Worm (Caenorhabditis elegans): ENCODE measurements around the gene Y81G3A.4.
A peak's percentile ranks its signal among the peaks of the same experiment; 100 is the strongest.

The Y81G3A.4 gene

ce11 chrII:13059196-13059595 lies 32.0 kb upstream of the Y81G3A.4 start:
- TF ChIP-seq efl-1 (optimal IDR thresholded peaks at IDR 0.05) = no peak
- peak in 1 of 2 experiments; percentile 62 for TF ChIP-seq efl-1 (GFP tag; optimal IDR thresholded peaks at IDR 0.05 in 1 of 2)
- TF ChIP-seq lin-35 (GFP tag; optimal IDR thresholded peaks at IDR 0.05) = no peak

- no peak for TF ChIP-seq nhr-77 (tag; optimal IDR thresholded peaks at IDR 0.05)
- peak; percentile 82 for TF ChIP-seq lin-14 (GFP tag; optimal IDR thresholded peaks at IDR 0.05)
- no peak for TF ChIP-seq aha-1 (tag; optimal IDR thresholded peaks at IDR 0.05)
- peak; percentile 47 for TF ChIP-seq snu-23 (GFP tag; optimal IDR thresholded peaks at IDR 0.05)
- no peak for TF ChIP-seq hlh-17 (GFP tag; optimal IDR thresholded peaks at IDR 0.05; ENCODE audit: borderline replicate concordance)
- peak; percentile 9 for TF ChIP-seq vab-15 (tag; optimal IDR thresholded peaks at IDR 0.05)
- TF ChIP-seq alr-1 (tag; optimal IDR thresholded peaks at IDR 0.05; ENCODE audit: borderline replicate concordance) = no peak
- TF ChIP-seq egl-13 (tag; optimal IDR thresholded peaks at IDR 0.05) = no peak
- peak; percentile 56 for TF ChIP-seq rnt-1 (tag; optimal IDR thresholded peaks at IDR 0.05)
- peak; percentile 17 to 44 for TF ChIP-seq lsy-2 (tag; optimal IDR thresholded peaks at IDR 0.05)
- TF ChIP-seq nhr-11 (tag; optimal IDR thresholded peaks at IDR 0.05) = no peak
- TF ChIP-seq ets-5 (GFP tag; IDR thresholded peaks at IDR 0.05) = no peak
- peak in 2 of 3 experiments; percentile 10 to 22 for TF ChIP-seq dpl-1 (GFP tag; optimal IDR thresholded peaks at IDR 0.05)
- no peak for TF ChIP-seq pax-3 (tag; optimal IDR thresholded peaks at IDR 0.05)
- TF ChIP-seq grh-1 (GFP tag; IDR thresholded peaks at IDR 0.05) = no peak
- peak; percentile 43 for TF ChIP-seq unc-130 (tag; optimal IDR thresholded peaks at IDR 0.05)
- TF ChIP-seq ama-1 (optimal IDR thresholded peaks at IDR 0.05) = no peak
- TF ChIP-seq nhr-84 (tag; optimal IDR thresholded peaks at IDR 0.05) = no peak
- 0 out of 2 replicates have a peak, but pooled peaks have one; percentile 13 for TF ChIP-seq nhr-19 (GFP tag; conservative IDR thresholded peaks at IDR 0.05)
- no peak for TF ChIP-seq unc-62 (GFP tag; optimal IDR thresholded peaks at IDR 0.05)
- TF ChIP-seq mdl-1 (tag; optimal IDR thresholded peaks at IDR 0.05) = peak in 1 of 2 experiments; percentile 10
- peak; percentile 84 for TF ChIP-seq blmp-1 (tag; optimal IDR thresholded peaks at IDR 0.05)
- peak; percentile 45 for TF ChIP-seq lin-39 (tag; optimal IDR thresholded peaks at IDR 0.05)
- no peak for TF ChIP-seq nhr-237 (tag; optimal IDR thresholded peaks at IDR 0.05)
- TF ChIP-seq nhr-76 (tag; optimal IDR thresholded peaks at IDR 0.05) = no peak
- TF ChIP-seq nhr-85 (tag) = no peak
- peak; percentile 4 for TF ChIP-seq nhr-20 (tag; optimal IDR thresholded peaks at IDR 0.05)
- peak in 1 of 6 experiments; percentile 5 for TF ChIP-seq elt-3 (tag; optimal IDR thresholded peaks at IDR 0.05)
- peak; percentile 70 for TF ChIP-seq nhr-71 (tag; optimal IDR thresholded peaks at IDR 0.05)
- TF ChIP-seq mep-1 (tag; optimal IDR thresholded peaks at IDR 0.05) = no peak
- TF ChIP-seq sox-4 (tag; optimal IDR thresholded peaks at IDR 0.05) = no peak
- peak in 1 of 2 experiments; percentile 15 for TF ChIP-seq efl-1 (optimal IDR thresholded peaks at IDR 0.05)
- TF ChIP-seq efl-1 (GFP tag; optimal IDR thresholded peaks at IDR 0.05 in 1 of 2) = peak in 1 of 2 experiments; percentile 80
- no peak for TF ChIP-seq C04F5.9 (tag; optimal IDR thresholded peaks at IDR 0.05)
- TF ChIP-seq zip-4 (GFP tag; optimal IDR thresholded peaks at IDR 0.05) = no peak
- TF ChIP-seq ceh-90 (tag; optimal IDR thresholded peaks at IDR 0.05) = no peak
These were observed 26.0 kb upstream of the Y81G3A.4 start for ce11 chrII:13065251-13065650.

- TF ChIP-seq mdl-1 (tag; optimal IDR thresholded peaks at IDR 0.05) (no peak), aly-2 (tag; optimal IDR thresholded peaks at IDR 0.05) (no peak), ceh-90 (tag; optimal IDR thresholded peaks at IDR 0.05) (no peak), nhr-71 (tag; optimal IDR thresholded peaks at IDR 0.05) (peak; percentile 53), dpl-1 (GFP tag; optimal IDR thresholded peaks at IDR 0.05) (no peak), snpc-4 (tag; optimal IDR thresholded peaks at IDR 0.05) (no peak), C34B4.2 (tag; optimal IDR thresholded peaks at IDR 0.05) (no peak), lin-39 (tag; optimal IDR thresholded peaks at IDR 0.05) (no peak), aha-1 (tag; optimal IDR thresholded peaks at IDR 0.05) (no peak), elt-2 (tag; optimal IDR thresholded peaks at IDR 0.05) (no peak), rnt-1 (tag; optimal IDR thresholded peaks at IDR 0.05) (peak; percentile 48), mef-2 (tag; optimal IDR thresholded peaks at IDR 0.05) (peak; percentile 11), ztf-4 (tag; optimal IDR thresholded peaks at IDR 0.05) (no peak), egl-27 (tag; optimal IDR thresholded peaks at IDR 0.05) (no peak), tlp-1 (tag; optimal IDR thresholded peaks at IDR 0.05) (no peak), nhr-20 (tag; optimal IDR thresholded peaks at IDR 0.05) (peak; percentile 14), pag-3 (tag; optimal IDR thresholded peaks at IDR 0.05; ENCODE audit: borderline replicate concordance, insufficient read depth) (no peak), nhr-47 (tag; optimal IDR thresholded peaks at IDR 0.05) (no peak), hpl-2 (GFP tag; optimal IDR thresholded peaks at IDR 0.05) (no peak), sptf-1 (tag; optimal IDR thresholded peaks at IDR 0.05) (no peak), pax-3 (tag; optimal IDR thresholded peaks at IDR 0.05) (no peak), sup-37 (GFP tag; optimal IDR thresholded peaks at IDR 0.05) (no peak)
These were observed 24.4 kb upstream of the Y81G3A.4 start for ce11 chrII:13066777-13067290.
